Worm (Caenorhabditis elegans) whole organism, L1 larva: Measurements from ENCODE around the gene mlc-5.

Source experiments
- C04F5.9 ChIP-seq: sonication (generic microtip); optimal IDR thresholded peaks from 2 replicates; lab custom pipeline; 2016; ENCODE audit warnings: missing genetic modification characterization, missing compliant biosample characterization
- C34B4.2 ChIP-seq: sonication (generic microtip); optimal IDR thresholded peaks from 2 replicates; lab custom pipeline; 2017; ENCODE audit warnings: mild to moderate bottlenecking, missing genetic modification characterization, missing compliant biosample characterization
- Y116A8C.19 ChIP-seq: sonication (generic microtip); optimal IDR thresholded peaks from 2 replicates; lab custom pipeline; 2016; ENCODE audit warnings: missing compliant biosample characterization, missing genetic modification characterization, borderline replicate concordance
- ama-1 ChIP-seq: fragments of 150-350 bp; optimal IDR thresholded peaks from 2 replicates; lab custom pipeline; 2014
- ceh-63 ChIP-seq: fragments of 200-800 bp; sonication (Bioruptor generic); optimal IDR thresholded peaks from 2 replicates; lab custom pipeline; 2018; ENCODE audit warnings: mild to moderate bottlenecking, missing genetic modification characterization, missing compliant biosample characterization
- ceh-8 ChIP-seq: fragments of 200-800 bp; sonication (Bioruptor generic); optimal IDR thresholded peaks from 2 replicates; lab custom pipeline; 2018; ENCODE audit warnings: mild to moderate bottlenecking, missing genetic modification characterization, moderate library complexity, missing compliant biosample characterization
- efl-1 ChIP-seq, 4 experiments: fragments of 150-350 bp; optimal IDR thresholded peaks in 3 of 4; peaks in 1 of 4; 1 replicate in 1 of 4; 2 replicates in 3 of 4; lab custom pipeline; 2014; ENCODE audit warnings: missing biosample characterization in 2 of 4, missing genetic modification characterization in 2 of 4, missing genetic modification reagents in 2 of 4
- efl-3 ChIP-seq: fragments of 200-800 bp; sonication (Bioruptor generic); optimal IDR thresholded peaks from 2 replicates; lab custom pipeline; 2018; ENCODE audit warnings: mild to moderate bottlenecking, missing genetic modification characterization, missing compliant biosample characterization
- egl-13 ChIP-seq: sonication (generic microtip); optimal IDR thresholded peaks from 2 replicates; lab custom pipeline; 2016; ENCODE audit warnings: missing genotype, missing genetic modification reagents, missing genetic modification characterization, missing compliant biosample characterization
- egl-27 ChIP-seq, 2 experiments: fragments of 150-350 bp in 1 of 2; sonication (generic microtip); optimal IDR thresholded peaks; 3 replicates each; lab custom pipeline; 2017 to 2018; ENCODE audit warnings: missing biosample characterization in 2 of 2, missing genetic modification characterization in 2 of 2, missing genetic modification reagents in 2 of 2
- elt-3 ChIP-seq, 6 experiments: fragments of 150-350 bp in 1 of 6; sonication (generic microtip); optimal IDR thresholded peaks; 2 replicates each; lab custom pipeline; 2017 to 2018; ENCODE audit warnings: missing biosample characterization in 6 of 6, missing genetic modification characterization in 6 of 6, inconsistent platforms in 1 of 6
- ets-5 ChIP-seq: fragments of 200-800 bp; sonication (Bioruptor generic); IDR thresholded peaks from 2 replicates; pipeline ENCODE4 v1.3.6; 2022; ENCODE audit warnings: missing genetic modification characterization, missing compliant biosample characterization
- fkh-10 ChIP-seq: sonication (generic microtip); optimal IDR thresholded peaks from 2 replicates; lab custom pipeline; 2017; ENCODE audit warnings: missing biosample characterization, missing genetic modification reagents, missing genetic modification characterization
- grh-1 ChIP-seq: fragments of 200-800 bp; sonication (Bioruptor generic); IDR thresholded peaks from 2 replicates; pipeline ENCODE4 v1.3.6; 2022; ENCODE audit warnings: missing genetic modification reagents, missing genetic modification characterization, missing compliant biosample characterization
- hlh-17 ChIP-seq: fragments of 200-800 bp; sonication (Bioruptor generic); optimal IDR thresholded peaks from 2 replicates; lab custom pipeline; 2018; ENCODE audit warnings: missing genetic modification characterization, mild to moderate bottlenecking, missing compliant biosample characterization, moderate library complexity, borderline replicate concordance
- isw-1 ChIP-seq: fragments of 200-800 bp; sonication (Bioruptor generic); IDR thresholded peaks from 2 replicates; pipeline ENCODE4 v1.3.6; 2022; ENCODE audit warnings: missing genetic modification characterization, missing compliant biosample characterization
- lin-39 ChIP-seq: fragments of 150-350 bp; optimal IDR thresholded peaks from 2 replicates; lab custom pipeline; 2014; ENCODE audit warnings: missing biosample characterization, missing genetic modification reagents, missing genetic modification characterization
- lir-3 ChIP-seq: sonication (generic microtip); optimal IDR thresholded peaks from 2 replicates; lab custom pipeline; 2016; ENCODE audit warnings: mild to moderate bottlenecking, missing genetic modification characterization, moderate library complexity, missing compliant biosample characterization; ENCODE audit not compliant: poor library complexity
- mab-9 ChIP-seq: fragments of 200-800 bp; sonication (Bioruptor generic); IDR thresholded peaks from 2 replicates; pipeline ENCODE4 v1.3.6; 2022; ENCODE audit warnings: missing genetic modification reagents, missing genetic modification characterization, missing compliant biosample characterization
- mep-1 ChIP-seq: fragments of 150-350 bp; optimal IDR thresholded peaks from 2 replicates; lab custom pipeline; 2014; ENCODE audit warnings: missing biosample characterization, missing genetic modification characterization
- nhr-19 ChIP-seq: fragments of 200-800 bp; sonication (Bioruptor generic); conservative IDR thresholded peaks from 2 replicates; pipeline ENCODE4 v1.3.6; 2022; ENCODE audit warnings: missing genetic modification characterization, missing compliant biosample characterization
- nhr-237 ChIP-seq: fragments of 150-350 bp; optimal IDR thresholded peaks from 2 replicates; lab custom pipeline; 2014; ENCODE audit warnings: missing biosample characterization, missing genetic modification characterization
- nhr-28 ChIP-seq: fragments of 150-350 bp; optimal IDR thresholded peaks from 2 replicates; lab custom pipeline; 2014; ENCODE audit warnings: missing biosample characterization, missing genetic modification characterization
- nhr-71 ChIP-seq: sonication (generic microtip); optimal IDR thresholded peaks from 2 replicates; lab custom pipeline; 2016; ENCODE audit warnings: mild to moderate bottlenecking, missing genetic modification characterization, moderate library complexity, missing compliant biosample characterization
- nhr-77 ChIP-seq: fragments of 150-350 bp; optimal IDR thresholded peaks from 2 replicates; lab custom pipeline; 2014; ENCODE audit warnings: missing biosample characterization, missing genetic modification characterization
- pqm-1 ChIP-seq: sonication (generic microtip); optimal IDR thresholded peaks from 3 replicates; lab custom pipeline; 2017; ENCODE audit warnings: missing biosample characterization, missing genetic modification characterization
- rnt-1 ChIP-seq: sonication (generic microtip); optimal IDR thresholded peaks from 2 replicates; lab custom pipeline; 2016; ENCODE audit warnings: mild to moderate bottlenecking, missing genetic modification characterization, moderate library complexity, missing compliant biosample characterization
- sptf-1 ChIP-seq: fragments of 150-350 bp; optimal IDR thresholded peaks from 2 replicates; lab custom pipeline; 2014; ENCODE audit warnings: missing biosample characterization, missing genetic modification characterization
- sup-37 ChIP-seq: fragments of 200-800 bp; sonication (Bioruptor generic); optimal IDR thresholded peaks from 2 replicates; lab custom pipeline; 2018; ENCODE audit warnings: mild to moderate bottlenecking, missing genetic modification characterization, missing compliant biosample characterization
- swsn-7 ChIP-seq: sonication (generic microtip); optimal IDR thresholded peaks from 2 replicates; lab custom pipeline; 2016; ENCODE audit warnings: missing genetic modification characterization, missing compliant biosample characterization
- tbx-2 ChIP-seq: sonication (generic microtip); optimal IDR thresholded peaks from 2 replicates; lab custom pipeline; 2016; ENCODE audit warnings: missing genetic modification characterization, missing compliant biosample characterization
- tlp-1 ChIP-seq: fragments of 150-350 bp; optimal IDR thresholded peaks from 2 replicates; lab custom pipeline; 2014; ENCODE audit warnings: missing biosample characterization, missing genetic modification characterization
- unc-62 ChIP-seq: fragments of 150-350 bp; optimal IDR thresholded peaks from 2 replicates; lab custom pipeline; 2014; ENCODE audit warnings: missing biosample characterization, missing genetic modification reagents, missing genetic modification characterization
- zag-1 ChIP-seq: fragments of 150-350 bp; optimal IDR thresholded peaks from 2 replicates; lab custom pipeline; 2014; ENCODE audit warnings: missing biosample characterization, missing genetic modification characterization
- ztf-11 ChIP-seq, 2 experiments: sonication (generic microtip); optimal IDR thresholded peaks; 2 replicates each; lab custom pipeline; 2016 to 2017; ENCODE audit warnings: missing genetic modification characterization in 2 of 2, missing biosample characterization in 1 of 2, missing compliant biosample characterization in 1 of 2
- ztf-4 ChIP-seq: fragments of 150-350 bp; optimal IDR thresholded peaks from 2 replicates; lab custom pipeline; 2014; ENCODE audit warnings: missing biosample characterization, missing genetic modification characterization

mlc-5 gene

DNA sequence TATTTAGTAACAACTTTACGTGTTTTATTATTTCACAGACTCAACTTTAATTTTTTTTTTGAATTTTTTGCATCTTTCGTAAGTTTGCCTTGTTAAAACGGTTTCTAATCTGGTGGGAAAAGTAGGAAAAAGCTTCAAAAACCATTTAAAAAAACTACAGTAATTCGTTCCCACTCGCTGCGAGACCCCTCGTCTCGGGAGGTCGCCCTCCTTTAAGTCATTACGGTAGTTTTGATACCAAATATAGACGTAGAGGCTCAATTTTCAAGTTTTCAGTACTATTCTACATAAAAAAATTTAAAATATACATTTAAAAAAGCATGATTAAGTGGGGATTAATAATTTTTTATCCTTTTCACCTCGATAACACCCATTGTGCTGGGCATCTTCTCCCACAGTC is 17.8 kb downstream of the mlc-5 start:
- TF ChIP-seq sup-37 = no peak
- no peak for TF ChIP-seq egl-27 (tag; optimal IDR thresholded peaks at IDR 0.05; lab: Kevin White, UChicago)
- TF ChIP-seq unc-62 (GFP tag; lab: Kevin White, UChicago) = no peak
- no peak for TF ChIP-seq ets-5
- TF ChIP-seq grh-1 (GFP tag; lab: Robert Waterston, UW) = no peak
- no peak for TF ChIP-seq pqm-1
- no peak for TF ChIP-seq lin-39 (tag; lab: Kevin White, UChicago)
- TF ChIP-seq ceh-8 (GFP tag; lab: Kevin White, UChicago) = no peak
- TF ChIP-seq nhr-19 (GFP tag; lab: Robert Waterston, UW) = no peak
- no peak for TF ChIP-seq C34B4.2
- no peak for TF ChIP-seq tbx-2 (tag; lab: Kevin White, UChicago)
- no peak for TF ChIP-seq nhr-28 (tag; lab: Kevin White, UChicago)
- no peak for TF ChIP-seq isw-1 (GFP tag; lab: Robert Waterston, UW)
- TF ChIP-seq hlh-17 (GFP tag; lab: Kevin White, UChicago) = no peak
- TF ChIP-seq ztf-11 (tag; optimal IDR thresholded peaks at IDR 0.05; lab: Kevin White, UChicago) = no peak

DNA sequence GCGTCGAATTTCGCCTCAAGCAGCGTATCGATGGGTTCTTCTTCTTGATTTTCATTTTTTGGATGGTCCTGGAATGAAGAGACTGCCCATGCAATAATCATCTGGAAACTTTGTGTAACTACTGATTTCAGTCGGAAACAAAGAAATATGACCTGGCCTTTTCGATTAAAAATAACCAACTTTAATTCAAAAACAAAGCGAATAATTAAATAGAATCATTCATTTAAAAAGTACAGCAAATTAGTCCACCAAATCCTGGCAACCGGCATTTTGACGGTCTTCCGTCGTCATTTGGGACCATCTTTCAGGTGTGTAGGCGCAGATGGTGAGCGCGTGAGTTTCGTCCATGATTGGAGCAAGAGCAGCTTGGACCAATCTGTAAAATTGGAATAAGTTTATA is 18.5 kb downstream of the mlc-5 start, which contains the start of gene acbp-5:
Gene acbp-5, minus strand, starts transcription at position 101 of the 400 bp plus-strand sequence.
- TF ChIP-seq nhr-237 (tag; lab: Kevin White, UChicago) (no peak), mab-9 (GFP tag; lab: Robert Waterston, UW) (no peak), swsn-7 (tag; lab: Kevin White, UChicago) (no peak), efl-1 (optimal IDR thresholded peaks at IDR 0.05; lab: Kevin White, UChicago) (no peak), efl-1 (GFP tag; optimal IDR thresholded peaks at IDR 0.05 in 1 of 2; lab: Kevin White, UChicago) (no peak), mep-1 (tag; lab: Kevin White, UChicago) (no peak), efl-3 (no peak)

DNA sequence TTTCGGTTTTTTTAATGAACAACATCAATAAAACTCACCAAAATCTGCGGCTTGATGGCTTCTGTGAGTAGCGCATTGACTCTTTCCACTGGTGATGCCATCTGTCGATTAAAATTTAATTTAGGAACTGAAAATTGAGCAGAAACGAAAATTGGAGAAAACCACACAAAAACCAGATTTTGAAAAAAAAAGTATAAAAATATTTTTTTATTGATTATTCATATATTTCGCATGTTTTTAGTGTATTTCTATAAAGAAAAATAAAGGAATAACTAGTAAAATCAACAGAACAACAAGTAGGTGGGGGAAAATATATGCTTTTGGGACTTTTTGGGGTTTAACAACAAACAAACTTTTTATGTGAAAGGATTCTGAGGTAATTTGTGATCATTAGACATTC is 19.1 kb downstream of the mlc-5 start, which contains the start of gene T12D8.10:
Gene T12D8.10, minus strand, starts transcription at position 101 of the 400 bp plus-strand sequence.
- TF ChIP-seq ceh-63 (GFP tag; lab: Kevin White, UChicago) = no peak
- TF ChIP-seq sptf-1 (tag; lab: Kevin White, UChicago) = no peak
- no peak for TF ChIP-seq ztf-4 (tag; lab: Kevin White, UChicago)
- TF ChIP-seq tlp-1 = no peak
- TF ChIP-seq zag-1 (tag; lab: Kevin White, UChicago) = no peak
- TF ChIP-seq pqm-1 = no peak
- no peak for TF ChIP-seq lir-3 (tag; lab: Kevin White, UChicago)
- TF ChIP-seq C04F5.9 (tag; lab: Kevin White, UChicago) = no peak

DNA sequence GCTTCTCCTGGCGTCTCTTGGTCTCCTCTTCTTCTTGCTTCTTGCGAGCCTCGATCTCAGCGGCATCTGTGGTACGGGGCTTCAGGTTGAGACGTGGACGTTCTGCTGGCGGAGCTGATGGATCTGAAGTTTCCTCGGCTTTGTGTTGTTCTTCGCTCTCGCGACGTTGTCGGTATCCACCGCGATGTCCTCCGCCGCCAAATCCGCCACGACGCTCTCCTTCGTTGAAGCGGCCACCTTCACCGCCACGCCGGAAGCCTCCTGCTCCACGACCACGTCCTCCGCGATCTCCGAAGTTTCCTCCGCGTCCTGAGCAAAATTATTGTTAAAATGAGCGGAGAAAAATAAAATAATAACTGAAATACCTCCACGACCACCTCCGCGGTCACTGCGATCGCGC is 19.7 kb downstream of the mlc-5 start:
- TF ChIP-seq fkh-10 (GFP tag; lab: Kevin White, UChicago) (no peak), nhr-71 (tag; lab: Kevin White, UChicago) (no peak), rnt-1 (no peak), egl-13 (tag; lab: Kevin White, UChicago) (no peak), Y116A8C.19 (tag; lab: Kevin White, UChicago) (no peak), hlh-17 (GFP tag; lab: Kevin White, UChicago) (no peak), ama-1 (lab: Kevin White, UChicago) (no peak), sptf-1 (tag; lab: Kevin White, UChicago) (no peak), elt-3 (tag; optimal IDR thresholded peaks at IDR 0.05; lab: Kevin White, UChicago) (no peak), nhr-77 (tag; lab: Kevin White, UChicago) (no peak)
